Fruit fly (Drosophila melanogaster): Measurements from ENCODE around the gene Cpr64Ac.

Cpr64Ac gene

dm6 chr3L:4232724-4233367 is 20.1 kb upstream of the Cpr64Ac start (continued):
- TF ChIP-seq CG2116 (GFP tag; optimal IDR thresholded peaks at IDR 0.05) (no peak), gsb (GFP tag; IDR thresholded peaks at IDR 0.05) (no peak), Rfx (GFP tag; IDR thresholded peaks at IDR 0.05) (no peak), Mad (GFP tag; optimal IDR thresholded peaks at IDR 0.05) (no peak), Med (GFP tag) (peak; percentile 73), CG3163 (GFP tag; optimal IDR thresholded peaks at IDR 0.05) (no peak), gsb-n (tag; optimal IDR thresholded peaks at IDR 0.05) (peak; percentile 7), CG10543 (GFP tag; optimal IDR thresholded peaks at IDR 0.05) (no peak), CG9817 (tag; optimal IDR thresholded peaks at IDR 0.05) (peak; percentile 12), slp2 (GFP tag; optimal IDR thresholded peaks at IDR 0.05) (no peak), CG7839 (tag; optimal IDR thresholded peaks at IDR 0.05) (peak; percentile 48), D19B (GFP tag; optimal IDR thresholded peaks at IDR 0.05) (peak; percentile 12), hb (GFP tag; IDR thresholded peaks at IDR 0.05; ENCODE audit: partially characterized antibody) (no peak), gro (GFP tag; optimal IDR thresholded peaks at IDR 0.05) (peak; percentile 22), oc (tag; optimal IDR thresholded peaks at IDR 0.05) (no peak), CG17361 (GFP tag; IDR thresholded peaks at IDR 0.05) (peak; percentile 57; the same call in 2 of the 3 replicates), Oli (tag; optimal IDR thresholded peaks at IDR 0.05) (peak; percentile 50), sug (tag; optimal IDR thresholded peaks at IDR 0.05) (peak; percentile 91), CG30403 (GFP tag; optimal IDR thresholded peaks at IDR 0.05) (peak; percentile 45), Dek (tag; optimal IDR thresholded peaks at IDR 0.05) (no peak), CG9876 (GFP tag; optimal IDR thresholded peaks at IDR 0.05) (no peak), Poxn (GFP tag; IDR thresholded peaks at IDR 0.05) (no peak), Optix (GFP tag; IDR thresholded peaks at IDR 0.05) (no peak), E2f2 (GFP tag; IDR thresholded peaks at IDR 0.05) (no peak), dpn (GFP tag; optimal IDR thresholded peaks at IDR 0.05) (peak in 1 of 2 experiments; percentile 16), cwo (GFP tag; optimal IDR thresholded peaks at IDR 0.05) (no peak), CG15479 (GFP tag; optimal IDR thresholded peaks at IDR 0.05) (no peak), CG11695 (GFP tag; IDR thresholded peaks at IDR 0.05) (no peak), gfzf (GFP tag; optimal IDR thresholded peaks at IDR 0.05) (no peak), MESR4 (GFP tag; optimal IDR thresholded peaks at IDR 0.05) (no peak), Scr (GFP tag; IDR thresholded peaks at IDR 0.05; ENCODE audit: partially characterized antibody) (no peak), NfI (GFP tag; optimal IDR thresholded peaks at IDR 0.05) (no peak), Vsx1 (GFP tag; optimal IDR thresholded peaks at IDR 0.05) (no peak), Hr51 (GFP tag; optimal IDR thresholded peaks at IDR 0.05) (peak in 1 of 2 experiments; percentile 14), CG10209 (GFP tag; optimal IDR thresholded peaks at IDR 0.05) (peak; percentile 21), Xbp1 (GFP tag; optimal IDR thresholded peaks at IDR 0.05) (peak; percentile 6), CG31388 (GFP tag; optimal IDR thresholded peaks at IDR 0.05) (no peak), CG11504 (tag; optimal IDR thresholded peaks at IDR 0.05) (peak; percentile 53), CG12071 (GFP tag; optimal IDR thresholded peaks at IDR 0.05) (peak; percentile 6), PHDP (tag; optimal IDR thresholded peaks at IDR 0.05) (peak; percentile 22), CG15269 (tag; optimal IDR thresholded peaks at IDR 0.05) (peak; percentile 9), nerfin-2 (GFP tag; IDR thresholded peaks at IDR 0.05; ENCODE audit: partially characterized antibody) (no peak), ems (GFP tag; optimal IDR thresholded peaks at IDR 0.05) (no peak), CG2129 (GFP tag; IDR thresholded peaks at IDR 0.05; ENCODE audit: partially characterized antibody) (no peak), Oaz (GFP tag; IDR thresholded peaks at IDR 0.05) (no peak), CG12104 (GFP tag; optimal IDR thresholded peaks at IDR 0.05) (no peak), Bgb (GFP tag; IDR thresholded peaks at IDR 0.05; ENCODE audit: partially characterized antibody) (no peak), CG43689 (GFP tag; IDR thresholded peaks at IDR 0.05) (no peak), fd96Cb (tag; optimal IDR thresholded peaks at IDR 0.05) (peak; percentile 51)

All from whole organism, embryonic.